Fruit fly (Drosophila melanogaster) whole organism, prepupa: Measurements from ENCODE around the gene LeuRS.

Source experiments
- CG8119 ChIP-seq: fragments of 200-800 bp; sonication (Bioruptor generic); IDR thresholded peaks from 3 replicates; pipeline ENCODE4 v1.3.6; 2022; ENCODE audit warnings: missing biosample characterization, missing genetic modification characterization
- CG8632 ChIP-seq: fragments of 200-800 bp; sonication (Bioruptor generic); optimal IDR thresholded peaks from 3 replicates; lab custom pipeline; 2016; ENCODE audit warnings: missing biosample characterization, missing genetic modification characterization
- Gug ChIP-seq: fragments of 200-800 bp; sonication (Bioruptor generic); IDR thresholded peaks from 2 replicates; pipeline ENCODE4 v1.3.6; 2022; ENCODE audit warnings: missing biosample characterization, missing genetic modification characterization
- Sox102F ChIP-seq: fragments of 200-800 bp; sonication (Bioruptor generic); optimal IDR thresholded peaks from 2 replicates; lab custom pipeline; 2016; ENCODE audit warnings: missing biosample characterization, mild to moderate bottlenecking, missing genetic modification characterization
- Sox14 ChIP-seq: fragments of 200-800 bp; sonication (Bioruptor generic); optimal IDR thresholded peaks from 3 replicates; lab custom pipeline; 2016; ENCODE audit warnings: missing biosample characterization, missing genetic modification characterization

dm6 chr2L:3519551-3519950 lies 5.1 kb upstream of the LeuRS start, which contains the start of the genes CG3213 and CG8851:
- TF ChIP-seq Sox102F = no peak
- no peak for TF ChIP-seq CG8632 (GFP tag; lab: Kevin White, UChicago)
- TF ChIP-seq Sox14 (GFP tag; lab: Kevin White, UChicago) = no peak
- no peak for TF ChIP-seq Gug (GFP tag; lab: Robert Waterston, UW)
- TF ChIP-seq CG8119 (GFP tag; lab: Robert Waterston, UW) = no peak
